Fruit fly (Drosophila melanogaster): ENCODE results near the gene CG3982.

The CG3982 gene

dm6 chr3L:9419328-9419727 lies 2.1 kb upstream of the CG3982 start (continued):
- 0 out of 2 replicates have a peak, but pooled peaks have one; percentile 9 for TF ChIP-seq CG32532 (GFP tag; IDR thresholded peaks at IDR 0.05)
- no peak for TF ChIP-seq CG9797 (GFP tag; optimal IDR thresholded peaks at IDR 0.05)
- no peak for TF ChIP-seq CG13894 (tag; optimal IDR thresholded peaks at IDR 0.05)
- no peak for TF ChIP-seq CG10267 (tag; optimal IDR thresholded peaks at IDR 0.05)
- TF ChIP-seq Pdp1 (GFP tag; optimal IDR thresholded peaks at IDR 0.05), result peak in 1 of 2 experiments; percentile 71
- TF ChIP-seq CG11695 (GFP tag; IDR thresholded peaks at IDR 0.05), result peak; percentile 40; the same call in 1 of the 3 replicates
- no peak for TF ChIP-seq CG17568 (GFP tag; optimal IDR thresholded peaks at IDR 0.05)
- TF ChIP-seq Xrp1 (GFP tag; IDR thresholded peaks at IDR 0.05), result peak; percentile 14; the same call in 1 of the 2 replicates
- TF ChIP-seq ranshi (GFP tag; IDR thresholded peaks at IDR 0.05), result 0 out of 2 replicates have a peak, but pooled peaks have one; percentile 16
- TF ChIP-seq CG2199 (GFP tag; IDR thresholded peaks at IDR 0.05), result 0 out of 3 replicates have a peak, but pooled peaks have one; percentile 33
- TF ChIP-seq Sox102F (GFP tag; optimal IDR thresholded peaks at IDR 0.05), result peak; percentile 25
- TF ChIP-seq Drgx (GFP tag; IDR thresholded peaks at IDR 0.05), result peak; percentile 83
- no peak for TF ChIP-seq CG15601 (tag; optimal IDR thresholded peaks at IDR 0.05)
- 0 out of 2 replicates have a peak, but pooled peaks have one; percentile 16 for TF ChIP-seq chm (GFP tag; IDR thresholded peaks at IDR 0.05)
- no peak for TF ChIP-seq pan (optimal IDR thresholded peaks at IDR 0.05)
- TF ChIP-seq pan (GFP tag; optimal IDR thresholded peaks at IDR 0.05 in 1 of 2, IDR thresholded peaks at IDR 0.05 in 1 of 2), result peak in 1 of 2 experiments; percentile 64
- TF ChIP-seq lmd (GFP tag; IDR thresholded peaks at IDR 0.05), result peak; percentile 11; the same call in 1 of the 2 replicates
- TF ChIP-seq CG34422 (GFP tag; IDR thresholded peaks at IDR 0.05), result 0 out of 3 replicates have a peak, but pooled peaks have one; percentile 26
- TF ChIP-seq sens-2 (GFP tag; IDR thresholded peaks at IDR 0.05), result 0 out of 2 replicates have a peak, but pooled peaks have one; percentile 4

dm6 chr3L:9410754-9411423 lies 6.3 kb downstream of the CG3982 start, which contains the start of the genes CG4022 and Cpsf5:
CG4022 (minus strand) TSS chr3L:9410832.
Cpsf5 (plus strand) TSS chr3L:9411038.
- TF ChIP-seq hkb (optimal IDR thresholded peaks at IDR 0.05), result no peak
- peak; percentile 87 for TF ChIP-seq hkb (GFP tag; IDR thresholded peaks at IDR 0.05)
- peak; percentile 61 for TF ChIP-seq CG11696 (GFP tag; IDR thresholded peaks at IDR 0.05)
- peak; percentile 53 for TF ChIP-seq gcm2 (GFP tag; optimal IDR thresholded peaks at IDR 0.05)
- peak; percentile 70 for TF ChIP-seq E2f2 (GFP tag; IDR thresholded peaks at IDR 0.05)
- TF ChIP-seq Atf3 (GFP tag; optimal IDR thresholded peaks at IDR 0.05), result peak; percentile 36
- peak; percentile 81 for TF ChIP-seq CG10431 (GFP tag; optimal IDR thresholded peaks at IDR 0.05)
- no peak for TF ChIP-seq en (GFP tag; optimal IDR thresholded peaks at IDR 0.05)
- TF ChIP-seq Mrtf (GFP tag; IDR thresholded peaks at IDR 0.05), result peak; percentile 40; the same call in 1 of the 3 replicates
- peak; percentile 42 for TF ChIP-seq Sry-δ (GFP tag; optimal IDR thresholded peaks at IDR 0.05)
- TF ChIP-seq jumu (GFP tag; optimal IDR thresholded peaks at IDR 0.05), result peak; percentile 67
- peak; percentile 79 for TF ChIP-seq esg (GFP tag; conservative IDR thresholded peaks at IDR 0.05)
- peak; percentile 82 for TF ChIP-seq CG17361 (GFP tag; IDR thresholded peaks at IDR 0.05)
- TF ChIP-seq CG6765 (GFP tag; optimal IDR thresholded peaks at IDR 0.05), result no peak
- TF ChIP-seq CG10462 (GFP tag; optimal IDR thresholded peaks at IDR 0.05), result peak; percentile 67
- TF ChIP-seq CG4424 (GFP tag; optimal IDR thresholded peaks at IDR 0.05), result peak; percentile 86
- TF ChIP-seq CG3726 (GFP tag; IDR thresholded peaks at IDR 0.05), result no peak
- TF ChIP-seq bowl (GFP tag; IDR thresholded peaks at IDR 0.05), result 0 out of 2 replicates have a peak, but pooled peaks have one; percentile 13
- no peak for TF ChIP-seq CkIIα-i1 (GFP tag; IDR thresholded peaks at IDR 0.05)
- TF ChIP-seq CG13123 (GFP tag; optimal IDR thresholded peaks at IDR 0.05), result peak; percentile 74
- TF ChIP-seq Bdp1 (GFP tag; optimal IDR thresholded peaks at IDR 0.05), result peak; percentile 67
- no peak for TF ChIP-seq dmrt99B (tag; optimal IDR thresholded peaks at IDR 0.05)
- peak; percentile 63 for TF ChIP-seq schlank (tag; optimal IDR thresholded peaks at IDR 0.05)
- TF ChIP-seq wek (GFP tag; optimal IDR thresholded peaks at IDR 0.05), result no peak
- TF ChIP-seq dysf (GFP tag; IDR thresholded peaks at IDR 0.05), result peak; percentile 84
- no peak for TF ChIP-seq tna (GFP tag; IDR thresholded peaks at IDR 0.05; ENCODE audit: partially characterized antibody)
- TF ChIP-seq CG8924 (tag; optimal IDR thresholded peaks at IDR 0.05), result peak; percentile 90
- peak; percentile 26; the same call in 1 of the 3 replicates for TF ChIP-seq CG2199 (GFP tag; IDR thresholded peaks at IDR 0.05)
- TF ChIP-seq CG2116 (GFP tag; optimal IDR thresholded peaks at IDR 0.05), result peak; percentile 83
- TF ChIP-seq insv (GFP tag; optimal IDR thresholded peaks at IDR 0.05), result peak in 1 of 2 experiments; percentile 66
- TF ChIP-seq gem (tag; optimal IDR thresholded peaks at IDR 0.05), result peak; percentile 93
- peak; percentile 76; the same call in 2 of the 3 replicates for TF ChIP-seq CG11093 (GFP tag; IDR thresholded peaks at IDR 0.05)

Measured in whole organism, embryonic.